Worm (Caenorhabditis elegans): Measurements from ENCODE around the gene H23N18.5.

ce11 chrV:4912313-4912712 lies at the start of gene H23N18.5:
- TF ChIP-seq ama-1 (optimal IDR thresholded peaks at IDR 0.05) (no peak), egl-27 (tag; optimal IDR thresholded peaks at IDR 0.05) (no peak), nhr-12 (tag; optimal IDR thresholded peaks at IDR 0.05) (no peak)

All from whole organism, L2 larva.